Fruit fly (Drosophila melanogaster): Measurements from ENCODE around the gene CG3919.

The CG3919 gene

dm6 chr3L:14410146-14410676 is at the start of gene CG3919:
Gene CG3919 (plus strand): TSS chr3L:14410626.
- TF ChIP-seq cyc (GFP tag; optimal IDR thresholded peaks at IDR 0.05) (peak; percentile 79), acj6 (GFP tag; optimal IDR thresholded peaks at IDR 0.05) (peak; percentile 57), Eip75B (GFP tag; optimal IDR thresholded peaks at IDR 0.05) (peak; percentile 69), CG3032 (tag; optimal IDR thresholded peaks at IDR 0.05) (peak; percentile 55), CG15336 (GFP tag; IDR thresholded peaks at IDR 0.05) (peak; percentile 69; the same call in 1 of the 2 replicates), Ets21C (GFP tag; optimal IDR thresholded peaks at IDR 0.05) (peak; percentile 55), topi (GFP tag; optimal IDR thresholded peaks at IDR 0.05) (peak; percentile 58), dsx (GFP tag; optimal IDR thresholded peaks at IDR 0.05; ENCODE audit: poor library complexity, severe bottlenecking) (peak; percentile 39), eg (GFP tag; IDR thresholded peaks at IDR 0.05) (peak; percentile 79), CG7368 (GFP tag; optimal IDR thresholded peaks at IDR 0.05) (peak; percentile 70), salr (GFP tag; optimal IDR thresholded peaks at IDR 0.05) (peak; percentile 56 to 67), CG4318 (GFP tag; optimal IDR thresholded peaks at IDR 0.05) (peak; percentile 81), CG8632 (GFP tag; optimal IDR thresholded peaks at IDR 0.05) (peak; percentile 26), CG6163 (GFP tag; IDR thresholded peaks at IDR 0.05) (peak; percentile 80), CG32006 (GFP tag; optimal IDR thresholded peaks at IDR 0.05) (peak; percentile 84), CG10631 (GFP tag; optimal IDR thresholded peaks at IDR 0.05) (peak; percentile 61), Sox15 (GFP tag; optimal IDR thresholded peaks at IDR 0.05) (peak; percentile 26), CG11902 (GFP tag; optimal IDR thresholded peaks at IDR 0.05) (peak; percentile 28), Hr4 (GFP tag; optimal IDR thresholded peaks at IDR 0.05) (peak; percentile 66), fd85E (GFP tag; optimal IDR thresholded peaks at IDR 0.05) (peak; percentile 9), CG9139 (GFP tag; optimal IDR thresholded peaks at IDR 0.05) (peak; percentile 27), Met (GFP tag; optimal IDR thresholded peaks at IDR 0.05) (peak; percentile 74), lz (GFP tag; optimal IDR thresholded peaks at IDR 0.05) (peak; percentile 79), CG16779 (tag; optimal IDR thresholded peaks at IDR 0.05) (peak; percentile 21), Hr39 (GFP tag; optimal IDR thresholded peaks at IDR 0.05) (peak; percentile 79), CG11294 (GFP tag; IDR thresholded peaks at IDR 0.05) (peak; percentile 11), CG6808 (GFP tag; optimal IDR thresholded peaks at IDR 0.05) (peak; percentile 68), esn (GFP tag; optimal IDR thresholded peaks at IDR 0.05) (peak; percentile 74), CG8319 (GFP tag; optimal IDR thresholded peaks at IDR 0.05) (peak; percentile 55), Lpt (GFP tag; optimal IDR thresholded peaks at IDR 0.05) (peak; percentile 11), CG31627 (GFP tag; optimal IDR thresholded peaks at IDR 0.05) (peak; percentile 75), Eip78C (GFP tag) (peak; percentile 91), vri (GFP tag; optimal IDR thresholded peaks at IDR 0.05) (peak; percentile 66), CG34406 (GFP tag; optimal IDR thresholded peaks at IDR 0.05) (peak; percentile 45), Sox102F (GFP tag; optimal IDR thresholded peaks at IDR 0.05) (peak; percentile 76), CG1621 (tag; optimal IDR thresholded peaks at IDR 0.05) (peak; percentile 31), CG10669 (GFP tag; optimal IDR thresholded peaks at IDR 0.05) (peak; percentile 32), Eip93F (GFP tag; optimal IDR thresholded peaks at IDR 0.05) (no peak), dac (GFP tag; optimal IDR thresholded peaks at IDR 0.05) (peak; percentile 45), Hr38 (GFP tag; optimal IDR thresholded peaks at IDR 0.05) (peak; percentile 67), OdsH (GFP tag; optimal IDR thresholded peaks at IDR 0.05) (peak; percentile 60), achi (GFP tag; optimal IDR thresholded peaks at IDR 0.05) (peak; percentile 60), CG6792 (GFP tag; optimal IDR thresholded peaks at IDR 0.05) (peak; percentile 65), Smox (GFP tag; optimal IDR thresholded peaks at IDR 0.05) (peak; percentile 71), fd59A (GFP tag; optimal IDR thresholded peaks at IDR 0.05) (peak; percentile 31), CG3919 (GFP tag; optimal IDR thresholded peaks at IDR 0.05) (peak; percentile 94), Ets96B (tag; optimal IDR thresholded peaks at IDR 0.05) (peak; percentile 55), CG11762 (GFP tag; optimal IDR thresholded peaks at IDR 0.05; ENCODE audit: insufficient read depth) (peak; percentile 36), fkh (GFP tag; optimal IDR thresholded peaks at IDR 0.05) (peak; percentile 78), Sox14 (GFP tag; optimal IDR thresholded peaks at IDR 0.05) (peak; percentile 65), CG6854 (GFP tag; optimal IDR thresholded peaks at IDR 0.05) (no peak), CG6276 (GFP tag; optimal IDR thresholded peaks at IDR 0.05) (peak; percentile 65)
